Fruit fly (Drosophila melanogaster) whole organism, embryonic: ENCODE data around the gene CG10730.

Experiments
- CG10462 ChIP-seq: fragments of 200-800 bp; sonication (Bioruptor generic); optimal IDR thresholded peaks from 2 replicates; lab custom pipeline; 2016; ENCODE audit warnings: missing biosample characterization, missing genetic modification characterization
- CG10979 ChIP-seq: fragments of 200-800 bp; sonication (Bioruptor generic); optimal IDR thresholded peaks from 2 replicates; lab custom pipeline; 2018; ENCODE audit warnings: missing biosample characterization, mild to moderate bottlenecking, missing genetic modification characterization, moderate library complexity
- CG11560 ChIP-seq: fragments of 200-800 bp; sonication (Bioruptor generic); IDR thresholded peaks from 3 replicates; pipeline ENCODE4 v1.3.6; 2022; ENCODE audit warnings: missing biosample characterization, missing genetic modification characterization
- CG12299 ChIP-seq: fragments of 200-800 bp; sonication (Bioruptor generic); optimal IDR thresholded peaks from 2 replicates; lab custom pipeline; 2018; ENCODE audit warnings: missing biosample characterization, mild to moderate bottlenecking, missing genetic modification characterization
- CG12391 ChIP-seq: fragments of 200-800 bp; sonication (Bioruptor generic); optimal IDR thresholded peaks from 3 replicates; lab custom pipeline; 2018; ENCODE audit warnings: missing biosample characterization, mild to moderate bottlenecking, missing genetic modification characterization, moderate library complexity
- CG14050 ChIP-seq: fragments of 200-800 bp; sonication (Bioruptor generic); IDR thresholded peaks from 3 replicates; pipeline ENCODE4 v1.3.6; 2022; ENCODE audit warnings: missing biosample characterization, missing genetic modification characterization
- CG14860 ChIP-seq: fragments of 200-800 bp; sonication (Bioruptor generic); IDR thresholded peaks from 3 replicates; pipeline ENCODE4 v1.3.6; 2022; ENCODE audit warnings: missing biosample characterization, missing genetic modification characterization; ENCODE audit not compliant: partially characterized antibody
- CG14965 ChIP-seq: fragments of 200-800 bp; sonication (Bioruptor generic); optimal IDR thresholded peaks from 2 replicates; lab custom pipeline; 2016; ENCODE audit warnings: missing biosample characterization, missing genetic modification characterization, borderline replicate concordance
- CG15011 ChIP-seq: fragments of 200-800 bp; sonication (Bioruptor generic); optimal IDR thresholded peaks from 3 replicates; lab custom pipeline; 2018; ENCODE audit warnings: missing biosample characterization, mild to moderate bottlenecking, missing genetic modification characterization
- CG15073 ChIP-seq: fragments of 200-800 bp; sonication (Bioruptor generic); optimal IDR thresholded peaks from 2 replicates; lab custom pipeline; 2016; ENCODE audit warnings: missing biosample characterization, missing genetic modification characterization
- CG16779 ChIP-seq: fragments of 200-800 bp; sonication (Bioruptor generic); IDR thresholded peaks from 2 replicates; pipeline ENCODE4 v1.3.6; 2022; ENCODE audit warnings: missing biosample characterization, missing genetic modification characterization
- CG17612 ChIP-seq: fragments of 200-800 bp; sonication (Bioruptor generic); IDR thresholded peaks from 2 replicates; pipeline ENCODE4 v1.3.6; 2022; ENCODE audit warnings: missing biosample characterization, missing genetic modification characterization
- CG31388 ChIP-seq: fragments of 200-800 bp; sonication (Bioruptor generic); optimal IDR thresholded peaks from 2 replicates; lab custom pipeline; 2016; ENCODE audit warnings: missing biosample characterization, missing genetic modification characterization
- CG3838 ChIP-seq: fragments of 200-800 bp; sonication (Bioruptor generic); optimal IDR thresholded peaks from 3 replicates; lab custom pipeline; 2016; ENCODE audit warnings: missing biosample characterization, missing genetic modification characterization
- CG4424 ChIP-seq: fragments of 200-800 bp; sonication (Bioruptor generic); optimal IDR thresholded peaks from 3 replicates; lab custom pipeline; 2016; ENCODE audit warnings: missing biosample characterization, missing genetic modification characterization
- CG5180 ChIP-seq: fragments of 200-800 bp; sonication (Bioruptor generic); optimal IDR thresholded peaks from 3 replicates; lab custom pipeline; 2017; ENCODE audit warnings: missing biosample characterization, missing genetic modification characterization, mild to moderate bottlenecking, moderate library complexity, missing genetic modification reagents
- CG7963 ChIP-seq: fragments of 200-800 bp; sonication (Bioruptor generic); IDR thresholded peaks from 3 replicates; pipeline ENCODE4 v1.3.6; 2022; ENCODE audit warnings: missing biosample characterization, missing genetic modification characterization; ENCODE audit not compliant: partially characterized antibody
- CG8388 ChIP-seq: fragments of 200-800 bp; sonication (Bioruptor generic); optimal IDR thresholded peaks from 2 replicates; lab custom pipeline; 2019; ENCODE audit warnings: missing biosample characterization, mild to moderate bottlenecking, missing genetic modification characterization, moderate library complexity
- Dfd ChIP-seq, 2 experiments: fragments of >200 bp; optimal IDR thresholded peaks; 2 replicates each; lab custom pipeline; 2017; ENCODE audit warnings: missing biosample characterization in 2 of 2, missing genetic modification characterization in 2 of 2
- Dp ChIP-seq: fragments of 200-800 bp; sonication (Bioruptor generic); optimal IDR thresholded peaks from 2 replicates; lab custom pipeline; 2018; ENCODE audit warnings: missing biosample characterization, mild to moderate bottlenecking, missing genetic modification characterization, moderate library complexity
- Dref ChIP-seq: fragments of 200-800 bp; sonication (Bioruptor generic); IDR thresholded peaks from 2 replicates; pipeline ENCODE4 v1.3.6; 2022; ENCODE audit warnings: missing biosample characterization, missing genetic modification characterization
- Gsc ChIP-seq: fragments of 200-800 bp; sonication (Bioruptor generic); IDR thresholded peaks from 2 replicates; pipeline ENCODE4 v1.3.6; 2022; ENCODE audit warnings: missing biosample characterization, missing genetic modification characterization
- Kr ChIP-seq: fragments of 200-800 bp; sonication (Bioruptor generic); optimal IDR thresholded peaks from 2 replicates; lab custom pipeline; 2017; ENCODE audit warnings: missing biosample characterization, mild to moderate bottlenecking, missing genetic modification characterization
- MTF-1 ChIP-seq: fragments of 200-800 bp; sonication (Bioruptor generic); optimal IDR thresholded peaks from 2 replicates; lab custom pipeline; 2018; ENCODE audit warnings: missing biosample characterization, mild to moderate bottlenecking, missing genetic modification characterization, borderline replicate concordance
- Med ChIP-seq: fragments of 200-800 bp; sonication (Bioruptor generic); peaks from one replicate; lab custom pipeline; 2016; ENCODE audit warnings: missing biosample characterization, missing genetic modification characterization, mild to moderate bottlenecking, inconsistent platforms, moderate library complexity
- Stat92E ChIP-seq, 3 experiments: fragments of >200 bp in 2 of 3; fragments of 200-800 bp in 1 of 3; sonication (Bioruptor generic) in 1 of 3; optimal IDR thresholded peaks; 2 replicates each; lab custom pipeline; 2017 to 2019; ENCODE audit warnings: missing biosample characterization in 3 of 3, missing genetic modification characterization in 3 of 3, mild to moderate bottlenecking in 1 of 3, moderate library complexity in 1 of 3
- YL-1 ChIP-seq: fragments of 200-800 bp; sonication (Bioruptor generic); optimal IDR thresholded peaks from 3 replicates; lab custom pipeline; 2017; ENCODE audit warnings: missing biosample characterization, mild to moderate bottlenecking, missing genetic modification characterization
- abd-A ChIP-seq: fragments of 200-800 bp; sonication (Bioruptor generic); optimal IDR thresholded peaks from 3 replicates; lab custom pipeline; 2019; ENCODE audit warnings: missing biosample characterization, mild to moderate bottlenecking, missing genetic modification characterization, moderate library complexity
- aop ChIP-seq: fragments of 200-800 bp; sonication (Bioruptor generic); IDR thresholded peaks from 2 replicates; pipeline ENCODE4 v1.3.6; 2022; ENCODE audit warnings: missing biosample characterization, missing genetic modification characterization
- ap ChIP-seq: fragments of 200-800 bp; sonication (Bioruptor generic); IDR thresholded peaks from 2 replicates; pipeline ENCODE4 v1.3.6; 2022; ENCODE audit warnings: missing biosample characterization, missing genetic modification characterization
- ara ChIP-seq: fragments of 200-800 bp; sonication (Bioruptor generic); IDR thresholded peaks from 2 replicates; pipeline ENCODE4 v1.3.6; 2022; ENCODE audit warnings: missing biosample characterization, missing genetic modification characterization
- br ChIP-seq: fragments of >200 bp; optimal IDR thresholded peaks from 2 replicates; lab custom pipeline; 2017
- caup ChIP-seq: fragments of 200-800 bp; sonication (Bioruptor generic); optimal IDR thresholded peaks from 3 replicates; lab custom pipeline; 2017; ENCODE audit warnings: missing biosample characterization, mild to moderate bottlenecking, missing genetic modification characterization, moderate library complexity; ENCODE audit not compliant: severe bottlenecking
- crc ChIP-seq: fragments of 200-800 bp; sonication (Bioruptor generic); optimal IDR thresholded peaks from 2 replicates; lab custom pipeline; 2016; ENCODE audit warnings: missing biosample characterization, missing genetic modification characterization
- croc ChIP-seq: fragments of 200-800 bp; sonication (Bioruptor generic); conservative IDR thresholded peaks from 3 replicates; pipeline ENCODE4 v1.3.6; 2022; ENCODE audit warnings: missing biosample characterization, missing genetic modification characterization
- cwo ChIP-seq: fragments of 200-800 bp; sonication (Bioruptor generic); optimal IDR thresholded peaks from 3 replicates; lab custom pipeline; 2017; ENCODE audit warnings: missing biosample characterization, missing genetic modification characterization, mild to moderate bottlenecking, moderate library complexity, missing genetic modification reagents
- dmrt99B ChIP-seq: fragments of 200-800 bp; sonication (Bioruptor generic); optimal IDR thresholded peaks from 2 replicates; lab custom pipeline; 2018; ENCODE audit warnings: missing biosample characterization, mild to moderate bottlenecking, missing genetic modification characterization, moderate library complexity
- gce ChIP-seq: fragments of 200-800 bp; sonication (Bioruptor generic); IDR thresholded peaks from 3 replicates; pipeline ENCODE4 v1.3.6; 2022; ENCODE audit warnings: missing biosample characterization, missing genetic modification characterization
- gcm ChIP-seq: fragments of 200-800 bp; sonication (Bioruptor generic); optimal IDR thresholded peaks from 2 replicates; lab custom pipeline; 2019; ENCODE audit warnings: missing biosample characterization, mild to moderate bottlenecking, missing genetic modification characterization, moderate library complexity
- hkb ChIP-seq, 2 experiments: fragments of 200-800 bp in 1 of 2; fragments of >200 bp in 1 of 2; sonication (Bioruptor generic) in 1 of 2; IDR thresholded peaks in 1 of 2; optimal IDR thresholded peaks in 1 of 2; 2 replicates each; pipeline versions ENCODE4 v1.3.6 to Lab custom; 2017 to 2022; ENCODE audit warnings: missing biosample characterization in 1 of 2, missing genetic modification characterization in 1 of 2
- knrl ChIP-seq: fragments of 200-800 bp; sonication (Bioruptor generic); IDR thresholded peaks from 3 replicates; pipeline ENCODE4 v1.3.6; 2022; ENCODE audit warnings: missing biosample characterization, missing genetic modification characterization; ENCODE audit not compliant: partially characterized antibody
- org-1 ChIP-seq: fragments of 200-800 bp; sonication (Bioruptor generic); optimal IDR thresholded peaks from 2 replicates; lab custom pipeline; 2017; ENCODE audit warnings: missing biosample characterization, missing genetic modification characterization
- pnt ChIP-seq: fragments of 200-800 bp; sonication (Bioruptor generic); optimal IDR thresholded peaks from 3 replicates; lab custom pipeline; 2016; ENCODE audit warnings: missing biosample characterization, missing genetic modification characterization
- ssp ChIP-seq: fragments of 200-800 bp; sonication (Bioruptor generic); IDR thresholded peaks from 2 replicates; pipeline ENCODE4 v1.3.6; 2022; ENCODE audit warnings: missing biosample characterization, missing genetic modification characterization
- usp ChIP-seq: fragments of >200 bp; optimal IDR thresholded peaks from 2 replicates; lab custom pipeline; 2017; ENCODE audit warnings: missing biosample characterization, missing genetic modification characterization
- zen2 ChIP-seq: fragments of 200-800 bp; sonication (Bioruptor generic); IDR thresholded peaks from 3 replicates; pipeline ENCODE4 v1.3.6; 2022; ENCODE audit warnings: missing biosample characterization, missing genetic modification characterization; ENCODE audit not compliant: partially characterized antibody
- zf30C ChIP-seq: fragments of 200-800 bp; sonication (Bioruptor generic); optimal IDR thresholded peaks from 3 replicates; lab custom pipeline; 2018; ENCODE audit warnings: missing biosample characterization, mild to moderate bottlenecking, missing genetic modification characterization

Gene CG10730

DNA sequence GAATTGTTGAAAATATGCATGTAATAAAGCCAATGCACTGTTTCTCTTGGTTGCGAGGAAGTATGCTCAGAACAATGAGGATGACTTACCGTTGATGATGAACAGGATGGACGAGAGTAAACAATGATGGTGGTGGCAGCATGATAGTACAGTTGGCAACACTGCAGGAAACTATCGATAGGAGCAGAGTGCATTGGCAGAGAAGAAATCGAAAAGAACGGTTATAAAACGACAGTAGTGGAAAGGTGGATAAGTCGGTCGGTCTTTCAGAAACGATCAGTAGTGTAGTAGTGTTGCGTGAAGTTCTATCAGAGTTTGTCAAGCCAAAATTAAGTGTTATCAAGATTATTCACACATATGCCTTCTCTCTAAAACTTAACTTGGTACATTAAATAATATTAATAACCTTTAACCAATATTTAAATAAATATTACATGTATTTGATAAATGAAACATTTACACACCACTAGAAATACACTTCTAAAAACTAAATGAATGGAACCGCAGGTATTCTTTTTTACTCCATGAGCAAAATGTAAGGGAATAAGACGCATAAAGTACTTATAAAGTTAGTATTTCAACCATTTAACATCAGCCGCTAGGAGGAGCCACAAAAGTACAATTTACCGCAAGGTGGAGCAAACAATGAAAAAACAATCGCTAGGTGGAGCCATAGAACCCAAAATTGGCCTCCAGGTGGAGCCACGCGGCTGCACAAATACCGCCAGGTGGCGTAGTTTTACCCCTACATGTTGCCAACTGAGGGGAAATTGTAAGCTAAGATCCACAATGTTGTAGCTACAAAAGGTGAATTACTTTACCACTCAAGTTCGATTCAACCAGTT is 48.6 kb upstream of the CG10730 start (continued):
- TF ChIP-seq caup (GFP tag; lab: Kevin White, UChicago) (peak; percentile 85), CG14860 (GFP tag; lab: Robert Waterston, UW) (peak; percentile 57; the same call in 2 of the 3 replicates), Med (peak; percentile 99), pnt (peak; percentile 96), CG14965 (GFP tag; lab: Kevin White, UChicago) (peak; percentile 50), CG8388 (GFP tag; lab: Kevin White, UChicago) (peak; percentile 47), YL-1 (GFP tag; lab: Kevin White, UChicago) (no peak), knrl (GFP tag; lab: Robert Waterston, UW) (peak; percentile 75), CG16779 (GFP tag; lab: Robert Waterston, UW) (peak; percentile 91), cwo (GFP tag; lab: Kevin White, UChicago) (peak; percentile 46), MTF-1 (GFP tag; lab: Kevin White, UChicago) (peak; percentile 93), CG7963 (GFP tag; lab: Robert Waterston, UW) (peak; percentile 61; the same call in 2 of the 3 replicates), croc (peak; percentile 84; the same call in 2 of the 3 replicates), CG17612 (GFP tag; lab: Robert Waterston, UW) (peak; percentile 76), Dfd (GFP tag; optimal IDR thresholded peaks at IDR 0.05; lab: Kevin White, UChicago) (no peak), hkb (optimal IDR thresholded peaks at IDR 0.05; lab: Kevin White, UChicago) (peak; percentile 80), hkb (GFP tag; IDR thresholded peaks at IDR 0.05; lab: Robert Waterston, UW) (no peak; the same call in 1 of the 2 replicates), zen2 (GFP tag; lab: Robert Waterston, UW) (peak; percentile 56; the same call in 2 of the 3 replicates), gcm (no peak), zf30C (GFP tag; lab: Kevin White, UChicago) (peak; percentile 93), CG15011 (GFP tag; lab: Kevin White, UChicago) (peak; percentile 22), ap (GFP tag; lab: Robert Waterston, UW) (peak; percentile 87), Gsc (peak; percentile 92), ara (peak; percentile 80), CG14050 (GFP tag; lab: Robert Waterston, UW) (peak; percentile 79), CG12299 (peak; percentile 29), CG10462 (GFP tag; lab: Kevin White, UChicago) (peak; percentile 68), CG4424 (GFP tag; lab: Kevin White, UChicago) (peak; percentile 80), CG10979 (peak; percentile 65), aop (peak; percentile 82), Dp (GFP tag; lab: Kevin White, UChicago) (peak; percentile 16), abd-A (tag; lab: Kevin White, UChicago) (no peak), Dref (GFP tag; lab: Robert Waterston, UW) (peak; percentile 56), CG15073 (GFP tag; lab: Kevin White, UChicago) (peak; percentile 68), CG11560 (tag; lab: Robert Waterston, UW) (peak; percentile 90), usp (GFP tag; lab: Kevin White, UChicago) (no peak), CG12391 (tag; lab: Kevin White, UChicago) (peak; percentile 80), CG31388 (GFP tag; lab: Kevin White, UChicago) (peak; percentile 83), org-1 (GFP tag; lab: Kevin White, UChicago) (peak; percentile 23), gce (GFP tag; lab: Robert Waterston, UW) (peak; percentile 83; the same call in 2 of the 3 replicates), dmrt99B (tag; lab: Kevin White, UChicago) (peak; percentile 68), crc (GFP tag; lab: Kevin White, UChicago) (peak; percentile 61), CG5180 (GFP tag; lab: Kevin White, UChicago) (peak; percentile 99), Kr (GFP tag; lab: Kevin White, UChicago) (no peak), br (lab: Kevin White, UChicago) (no peak), CG3838 (GFP tag; lab: Kevin White, UChicago) (peak; percentile 41), Stat92E (GFP tag; optimal IDR thresholded peaks at IDR 0.05; lab: Kevin White, UChicago) (no peak), ssp (peak; percentile 88)
